Worm (Caenorhabditis elegans) whole organism, midembryonic: Measurements from ENCODE around the gene srw-109.

Source experiments
- T22C8.4 ChIP-seq: fragments of 200-800 bp; sonication (Bioruptor generic); IDR thresholded peaks from 2 replicates; pipeline ENCODE4 v1.3.6; 2022; ENCODE audit warnings: missing genetic modification characterization, missing compliant biosample characterization
- cog-1 ChIP-seq: sonication (generic microtip); optimal IDR thresholded peaks from 2 replicates; lab custom pipeline; 2016; ENCODE audit warnings: missing genetic modification characterization, missing compliant biosample characterization
- med-1 ChIP-seq: sonication (generic microtip); optimal IDR thresholded peaks from 2 replicates; lab custom pipeline; 2017; ENCODE audit warnings: missing genetic modification characterization, mild to moderate bottlenecking, missing compliant biosample characterization, antibody characterized with exemption, missing genetic modification reagents; ENCODE audit not compliant: insufficient read depth
- ref-1 ChIP-seq: fragments of 200-800 bp; sonication (Bioruptor generic); conservative IDR thresholded peaks from 2 replicates; pipeline ENCODE4 v1.3.6; 2022; ENCODE audit warnings: missing genetic modification reagents, missing genetic modification characterization, missing compliant biosample characterization
- tab-1 ChIP-seq: fragments of 200-800 bp; sonication (Bioruptor generic); IDR thresholded peaks from 2 replicates; pipeline ENCODE4 v1.3.6; 2022; ENCODE audit warnings: missing genetic modification characterization, missing compliant biosample characterization
- ztf-29 ChIP-seq: fragments of 200-800 bp; sonication (Bioruptor generic); IDR thresholded peaks from 2 replicates; pipeline ENCODE4 v1.3.6; 2022; ENCODE audit warnings: missing genetic modification reagents, missing genetic modification characterization, missing compliant biosample characterization

DNA sequence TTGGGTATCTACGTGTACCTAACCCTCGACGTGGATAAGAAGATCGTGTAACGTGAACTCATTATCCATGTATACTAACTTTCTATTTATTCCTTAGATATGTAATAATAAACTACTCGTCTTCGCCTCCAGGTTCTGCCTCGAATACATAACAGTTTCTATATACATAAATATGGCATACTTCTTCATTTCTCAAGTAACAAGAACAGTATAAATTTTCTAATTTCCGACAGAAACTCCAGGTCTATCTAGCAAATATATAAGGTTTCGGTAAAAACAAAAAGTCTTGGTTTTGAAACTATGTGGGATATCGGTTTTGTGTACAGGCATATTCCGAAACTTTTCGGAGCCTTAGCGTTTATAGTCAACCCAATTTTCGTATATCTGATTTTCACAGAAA lies 29.6 kb upstream of the srw-109 start, which contains the start of gene srj-37:
- no peak for TF ChIP-seq ztf-29 (GFP tag; lab: Robert Waterston, UW)
- TF ChIP-seq tab-1 (GFP tag; lab: Robert Waterston, UW): no peak
- TF ChIP-seq ref-1 (GFP tag; lab: Robert Waterston, UW): no peak
- TF ChIP-seq cog-1 (tag; lab: Kevin White, UChicago): no peak
- no peak for TF ChIP-seq med-1
- no peak for TF ChIP-seq T22C8.4 (GFP tag; lab: Robert Waterston, UW)
